Worm (Caenorhabditis elegans): Measurements from ENCODE around the gene F07H5.13.

ce11 chrII:8750056-8750455 lies 40.3 kb upstream of the F07H5.13 start:
- no peak for TF ChIP-seq ceh-79 (tag; optimal IDR thresholded peaks at IDR 0.05)
- TF ChIP-seq B0261.1 (tag; optimal IDR thresholded peaks at IDR 0.05), result no peak
- no peak for TF ChIP-seq tbx-9 (tag; optimal IDR thresholded peaks at IDR 0.05; ENCODE audit: borderline replicate concordance)
- TF ChIP-seq snpc-4 (GFP tag; optimal IDR thresholded peaks at IDR 0.05), result no peak
- TF ChIP-seq snpc-4 (tag; optimal IDR thresholded peaks at IDR 0.05), result no peak
- no peak for TF ChIP-seq lin-35 (GFP tag; optimal IDR thresholded peaks at IDR 0.05)
- no peak for TF ChIP-seq F33H1.4 (GFP tag; IDR thresholded peaks at IDR 0.05)
- no peak for TF ChIP-seq F57C9.4 (tag; optimal IDR thresholded peaks at IDR 0.05)
- TF ChIP-seq aptf-2 (GFP tag; conservative IDR thresholded peaks at IDR 0.05), result no peak
